Worm (Caenorhabditis elegans) whole organism, L4/young adult: ENCODE measurements around the gene pgp-13.

Experiments
- W03F9.2 ChIP-seq: fragments of 150-350 bp; optimal IDR thresholded peaks from 2 replicates; lab custom pipeline; 2014; ENCODE audit warnings: missing biosample characterization, missing genetic modification characterization
- him-1 ChIP-seq: sonication (generic microtip); optimal IDR thresholded peaks from 2 replicates; lab custom pipeline; 2016; ENCODE audit warnings: missing genotype, missing genetic modification reagents, missing genetic modification characterization, missing compliant biosample characterization

ce11 chrX:12689869-12690268, 48.7 kb upstream of the pgp-13 start:
- TF ChIP-seq W03F9.2 (tag; lab: Kevin White, UChicago): no peak
- no peak for TF ChIP-seq him-1
